Worm (Caenorhabditis elegans): Measurements from ENCODE around the gene cox-6C.

Gene cox-6C

ce11 chrIV:125881-126781 is at the start of gene cox-6C, which contains the start of gene grld-1:
TSS of gene cox-6C (plus strand) at chrIV:126731.
TSS of gene grld-1 (minus strand) at chrIV:125931.
- TF ChIP-seq sea-1 (GFP tag; conservative IDR thresholded peaks at IDR 0.05), result no peak
- no peak for TF ChIP-seq ceh-13 (GFP tag; optimal IDR thresholded peaks at IDR 0.05)
- peak; percentile 68 for TF ChIP-seq F13C5.2 (tag; optimal IDR thresholded peaks at IDR 0.05)

- no peak for TF ChIP-seq hnd-1 (tag; optimal IDR thresholded peaks at IDR 0.05)
- TF ChIP-seq ets-7 (tag; optimal IDR thresholded peaks at IDR 0.05), result no peak
- no peak for TF ChIP-seq tbx-11 (GFP tag; IDR thresholded peaks at IDR 0.05)
- TF ChIP-seq scrt-1 (GFP tag; IDR thresholded peaks at IDR 0.05), result no peak
- no peak for TF ChIP-seq tbx-37 (GFP tag; conservative IDR thresholded peaks at IDR 0.05)
- no peak for TF ChIP-seq tra-4 (tag; optimal IDR thresholded peaks at IDR 0.05)
- TF ChIP-seq flt-1 (GFP tag; IDR thresholded peaks at IDR 0.05), result no peak
- TF ChIP-seq F13C5.2 (tag; optimal IDR thresholded peaks at IDR 0.05), result no peak
Measured at ce11 chrIV:77421-77820, 49.1 kb upstream of the cox-6C start.

ce11 chrIV:78206-78605 is 48.3 kb upstream of the cox-6C start:
- TF ChIP-seq tra-4 (tag; optimal IDR thresholded peaks at IDR 0.05) (no peak), hmbx-1 (tag; optimal IDR thresholded peaks at IDR 0.05) (no peak), ceh-13 (GFP tag; optimal IDR thresholded peaks at IDR 0.05) (no peak)

ce11 chrIV:79205-79604 is 47.3 kb upstream of the cox-6C start, which contains the start of gene T05C7.9:
TSS of gene T05C7.9 (plus strand) at chrIV:79276.
- TF ChIP-seq hnd-1 (tag; optimal IDR thresholded peaks at IDR 0.05) (no peak), ceh-36 (tag; optimal IDR thresholded peaks at IDR 0.05) (no peak), ama-1 (optimal IDR thresholded peaks at IDR 0.05) (no peak), hmg-4 (GFP tag; optimal IDR thresholded peaks at IDR 0.05) (no peak), sea-1 (GFP tag; conservative IDR thresholded peaks at IDR 0.05) (no peak), ceh-13 (GFP tag; optimal IDR thresholded peaks at IDR 0.05) (no peak), tbx-37 (GFP tag; conservative IDR thresholded peaks at IDR 0.05) (no peak), ets-7 (tag; optimal IDR thresholded peaks at IDR 0.05) (no peak), pes-1 (GFP tag; IDR thresholded peaks at IDR 0.05) (no peak), scrt-1 (GFP tag; IDR thresholded peaks at IDR 0.05) (no peak), flt-1 (GFP tag; IDR thresholded peaks at IDR 0.05) (no peak), hmbx-1 (tag; optimal IDR thresholded peaks at IDR 0.05) (no peak), tra-4 (tag; optimal IDR thresholded peaks at IDR 0.05) (no peak)

- no peak for TF ChIP-seq flt-1 (GFP tag; IDR thresholded peaks at IDR 0.05)
- TF ChIP-seq B0310.2 (tag; optimal IDR thresholded peaks at IDR 0.05), result no peak
- no peak for TF ChIP-seq F13C5.2 (tag; optimal IDR thresholded peaks at IDR 0.05)
- TF ChIP-seq hmg-4 (GFP tag; optimal IDR thresholded peaks at IDR 0.05), result no peak
- no peak for TF ChIP-seq ceh-13 (GFP tag; optimal IDR thresholded peaks at IDR 0.05)
- TF ChIP-seq ets-7 (tag; optimal IDR thresholded peaks at IDR 0.05), result no peak
- TF ChIP-seq ceh-36 (tag; optimal IDR thresholded peaks at IDR 0.05), result no peak
- no peak for TF ChIP-seq pes-1 (GFP tag; IDR thresholded peaks at IDR 0.05)
- no peak for TF ChIP-seq tbx-11 (GFP tag; IDR thresholded peaks at IDR 0.05)
- TF ChIP-seq ama-1 (optimal IDR thresholded peaks at IDR 0.05), result no peak
- TF ChIP-seq scrt-1 (GFP tag; IDR thresholded peaks at IDR 0.05), result no peak
- TF ChIP-seq aly-1 (tag; optimal IDR thresholded peaks at IDR 0.05), result no peak
- no peak for TF ChIP-seq sea-1 (GFP tag; conservative IDR thresholded peaks at IDR 0.05)
- no peak for TF ChIP-seq hnd-1 (tag; optimal IDR thresholded peaks at IDR 0.05)
- no peak for TF ChIP-seq tbx-37 (GFP tag; conservative IDR thresholded peaks at IDR 0.05)
- TF ChIP-seq tra-4 (tag; optimal IDR thresholded peaks at IDR 0.05), result no peak
- no peak for TF ChIP-seq hmbx-1 (tag; optimal IDR thresholded peaks at IDR 0.05)
Measured at ce11 chrIV:80943-81342, 45.6 kb upstream of the cox-6C start.

ce11 chrIV:81428-81827 is 45.1 kb upstream of the cox-6C start:
- TF ChIP-seq ama-1 (optimal IDR thresholded peaks at IDR 0.05) (no peak), hmbx-1 (tag; optimal IDR thresholded peaks at IDR 0.05) (no peak), ceh-36 (tag; optimal IDR thresholded peaks at IDR 0.05) (no peak), ets-7 (tag; optimal IDR thresholded peaks at IDR 0.05) (no peak), sea-1 (GFP tag; conservative IDR thresholded peaks at IDR 0.05) (no peak), tbx-37 (GFP tag; conservative IDR thresholded peaks at IDR 0.05) (no peak), hmg-4 (GFP tag; optimal IDR thresholded peaks at IDR 0.05) (no peak), ceh-13 (GFP tag; optimal IDR thresholded peaks at IDR 0.05) (no peak), B0310.2 (tag; optimal IDR thresholded peaks at IDR 0.05) (no peak)

- TF ChIP-seq hmbx-1 (tag; optimal IDR thresholded peaks at IDR 0.05) (no peak), hmg-4 (GFP tag; optimal IDR thresholded peaks at IDR 0.05) (no peak)
Measured at ce11 chrIV:82309-82708, 44.2 kb upstream of the cox-6C start.

ce11 chrIV:86744-87143 is 39.8 kb upstream of the cox-6C start:
- no peak for TF ChIP-seq B0310.2 (tag; optimal IDR thresholded peaks at IDR 0.05)
- no peak for TF ChIP-seq hmg-4 (GFP tag; optimal IDR thresholded peaks at IDR 0.05)
- TF ChIP-seq hnd-1 (tag; optimal IDR thresholded peaks at IDR 0.05), result no peak
- no peak for TF ChIP-seq ets-7 (tag; optimal IDR thresholded peaks at IDR 0.05)
- no peak for TF ChIP-seq ceh-36 (tag; optimal IDR thresholded peaks at IDR 0.05)
- TF ChIP-seq scrt-1 (GFP tag; IDR thresholded peaks at IDR 0.05), result no peak
- TF ChIP-seq tbx-37 (GFP tag; conservative IDR thresholded peaks at IDR 0.05), result no peak
- no peak for TF ChIP-seq sea-1 (GFP tag; conservative IDR thresholded peaks at IDR 0.05)
- TF ChIP-seq F13C5.2 (tag; optimal IDR thresholded peaks at IDR 0.05), result no peak

Data from whole organism, early embryonic.